Fruit fly (Drosophila melanogaster): ENCODE measurements around the gene Hers.

Gene Hers

dm6 chrX:19875059-19875458 is 9.1 kb downstream of the Hers start (continued):
- TF ChIP-seq CG10979 (tag; optimal IDR thresholded peaks at IDR 0.05) (peak; percentile 50), CG15269 (tag; optimal IDR thresholded peaks at IDR 0.05) (peak; percentile 22), Hr78 (GFP tag; optimal IDR thresholded peaks at IDR 0.05) (peak in 1 of 2 experiments; percentile 3), CG6654 (GFP tag; optimal IDR thresholded peaks at IDR 0.05) (peak; percentile 10), CG11504 (tag; optimal IDR thresholded peaks at IDR 0.05) (peak; percentile 69), CG9437 (GFP tag; optimal IDR thresholded peaks at IDR 0.05) (peak; percentile 27), lmd (GFP tag; IDR thresholded peaks at IDR 0.05) (peak; percentile 9; the same call in 1 of the 2 replicates), Bteb2 (GFP tag; optimal IDR thresholded peaks at IDR 0.05) (no peak), lola (GFP tag; optimal IDR thresholded peaks at IDR 0.05) (peak in 1 of 3 experiments; percentile 14), Meics (GFP tag; optimal IDR thresholded peaks at IDR 0.05) (peak; percentile 11), hkb (optimal IDR thresholded peaks at IDR 0.05) (no peak), hkb (GFP tag; IDR thresholded peaks at IDR 0.05) (peak; percentile 26; the same call in 1 of the 2 replicates), Ssrp (tag; optimal IDR thresholded peaks at IDR 0.05) (peak; percentile 39), cg (GFP tag; optimal IDR thresholded peaks at IDR 0.05) (peak; percentile 3), CG9609 (GFP tag; optimal IDR thresholded peaks at IDR 0.05) (no peak), fd96Cb (tag; optimal IDR thresholded peaks at IDR 0.05) (peak; percentile 30), Eip74EF (GFP tag; optimal IDR thresholded peaks at IDR 0.05) (peak in 1 of 2 experiments; percentile 5), pb (GFP tag; optimal IDR thresholded peaks at IDR 0.05) (no peak), HmgD (GFP tag; optimal IDR thresholded peaks at IDR 0.05) (no peak), lbe (GFP tag; optimal IDR thresholded peaks at IDR 0.05) (peak; percentile 0), CG31441 (GFP tag; IDR thresholded peaks at IDR 0.05) (peak; percentile 52), CG14667 (GFP tag; IDR thresholded peaks at IDR 0.05) (no peak), CG10274 (GFP tag; optimal IDR thresholded peaks at IDR 0.05) (no peak), gcm (GFP tag; optimal IDR thresholded peaks at IDR 0.05) (peak; percentile 16), BEAF-32 (GFP tag; optimal IDR thresholded peaks at IDR 0.05) (no peak), btn (GFP tag; optimal IDR thresholded peaks at IDR 0.05) (no peak), CG1529 (GFP tag; optimal IDR thresholded peaks at IDR 0.05) (peak; percentile 38), dysf (GFP tag; IDR thresholded peaks at IDR 0.05) (peak; percentile 18; the same call in 1 of the 3 replicates), CG2199 (GFP tag; IDR thresholded peaks at IDR 0.05) (no peak), grau (tag; optimal IDR thresholded peaks at IDR 0.05) (peak; percentile 42), CG6689 (GFP tag; IDR thresholded peaks at IDR 0.05) (0 out of 2 replicates have a peak, but pooled peaks have one; percentile 30), CG10431 (GFP tag; optimal IDR thresholded peaks at IDR 0.05) (no peak), row (GFP tag; IDR thresholded peaks at IDR 0.05) (peak; percentile 33; the same call in 2 of the 3 replicates), CG17829 (tag; optimal IDR thresholded peaks at IDR 0.05) (peak; percentile 24), NFAT (GFP tag; IDR thresholded peaks at IDR 0.05) (no peak), dpn (GFP tag; optimal IDR thresholded peaks at IDR 0.05) (peak in 1 of 2 experiments; percentile 2), lab (GFP tag; optimal IDR thresholded peaks at IDR 0.05) (peak; percentile 36), CG4424 (GFP tag; optimal IDR thresholded peaks at IDR 0.05) (peak; percentile 38), Gug (GFP tag; IDR thresholded peaks at IDR 0.05) (no peak), CG17361 (GFP tag; IDR thresholded peaks at IDR 0.05) (peak; percentile 45; the same call in 1 of the 3 replicates), CG9797 (GFP tag; optimal IDR thresholded peaks at IDR 0.05) (no peak), gsb-n (tag; optimal IDR thresholded peaks at IDR 0.05) (no peak), Gsc (GFP tag; IDR thresholded peaks at IDR 0.05) (no peak), CG5180 (GFP tag; optimal IDR thresholded peaks at IDR 0.05) (peak; percentile 1), az2 (GFP tag; optimal IDR thresholded peaks at IDR 0.05) (peak; percentile 27), vvl (GFP tag; IDR thresholded peaks at IDR 0.05) (0 out of 2 replicates have a peak, but pooled peaks have one; percentile 18), CG9727 (GFP tag; optimal IDR thresholded peaks at IDR 0.05) (peak; percentile 10), insv (GFP tag; optimal IDR thresholded peaks at IDR 0.05) (no peak), Atf-2 (GFP tag; optimal IDR thresholded peaks at IDR 0.05) (peak; percentile 30), sima (GFP tag; optimal IDR thresholded peaks at IDR 0.05) (no peak)
